Worm (Caenorhabditis elegans): ENCODE data around the gene M05D6.2.

ce11 chrII:8457438-8457837, 10.5 kb upstream of the M05D6.2 start, which contains the start of gene zyg-9:
- TF ChIP-seq cnd-1 (tag; optimal IDR thresholded peaks at IDR 0.05) (no peak), unc-39 (tag; optimal IDR thresholded peaks at IDR 0.05) (no peak), ces-1 (GFP tag; optimal IDR thresholded peaks at IDR 0.05) (no peak), ztf-11 (tag; optimal IDR thresholded peaks at IDR 0.05) (no peak), elt-3 (tag; optimal IDR thresholded peaks at IDR 0.05) (no peak), lsy-2 (tag; optimal IDR thresholded peaks at IDR 0.05) (no peak), elt-1 (tag; optimal IDR thresholded peaks at IDR 0.05; ENCODE audit: borderline replicate concordance, insufficient read depth) (no peak), blmp-1 (tag; optimal IDR thresholded peaks at IDR 0.05) (no peak), nhr-76 (tag; optimal IDR thresholded peaks at IDR 0.05) (no peak), nhr-28 (tag; optimal IDR thresholded peaks at IDR 0.05) (no peak)
